Worm (Caenorhabditis elegans) whole organism, L4/young adult: Measurements from ENCODE around the gene F53C3.1.

Experiments
- W03F9.2 ChIP-seq: fragments of 150-350 bp; optimal IDR thresholded peaks from 2 replicates; lab custom pipeline; 2014; ENCODE audit warnings: missing biosample characterization, missing genetic modification characterization
- dao-5 ChIP-seq: sonication (generic microtip); optimal IDR thresholded peaks from 2 replicates; lab custom pipeline; 2016; ENCODE audit warnings: missing genotype, missing genetic modification characterization, moderate library complexity, missing compliant biosample characterization
- him-1 ChIP-seq: sonication (generic microtip); optimal IDR thresholded peaks from 2 replicates; lab custom pipeline; 2016; ENCODE audit warnings: missing genotype, missing genetic modification reagents, missing genetic modification characterization, missing compliant biosample characterization

ce11 chrII:3927943-3928393 lies 16.2 kb downstream of the F53C3.1 start, which contains the start of gene plpp-1.1:
- TF ChIP-seq him-1 (tag; lab: Kevin White, UChicago) (no peak), dao-5 (no peak), W03F9.2 (tag; lab: Kevin White, UChicago) (no peak)
